Worm (Caenorhabditis elegans) whole organism, young adult: ENCODE data around the gene ari-1.4.

ENCODE experiments used
- F49E8.2 ChIP-seq: sonication (generic microtip); optimal IDR thresholded peaks from 3 replicates; lab custom pipeline; 2017; ENCODE audit warnings: missing genetic modification characterization, mild to moderate bottlenecking, missing compliant biosample characterization, antibody characterized with exemption, moderate library complexity; ENCODE audit not compliant: insufficient read depth
- ama-1 ChIP-seq, 3 experiments: fragments of 150-350 bp in 1 of 3; sonication (generic microtip) in 2 of 3; optimal IDR thresholded peaks; 2 replicates each; lab custom pipeline; 2014 to 2018; ENCODE audit warnings: missing biosample characterization in 2 of 3, missing genetic modification characterization in 2 of 3, missing genetic modification reagents in 2 of 3
- egl-18 ChIP-seq: fragments of 200-800 bp; sonication (Bioruptor generic); IDR thresholded peaks from 2 replicates; pipeline ENCODE4 v1.3.6; 2022; ENCODE audit warnings: missing genetic modification reagents, missing genetic modification characterization, missing compliant biosample characterization
- ets-4 ChIP-seq: fragments of 200-800 bp; sonication (Bioruptor generic); optimal IDR thresholded peaks from 2 replicates; lab custom pipeline; 2018; ENCODE audit warnings: mild to moderate bottlenecking, missing genetic modification characterization, missing compliant biosample characterization
- nhr-90 ChIP-seq: sonication (generic microtip); optimal IDR thresholded peaks from 2 replicates; lab custom pipeline; 2016; ENCODE audit warnings: missing genotype, mild to moderate bottlenecking, missing genetic modification characterization, missing compliant biosample characterization
- pbrm-1 ChIP-seq: fragments of 200-800 bp; sonication (Bioruptor generic); IDR thresholded peaks from 2 replicates; pipeline ENCODE4 v1.3.6; 2022; ENCODE audit warnings: missing genetic modification reagents, missing genetic modification characterization, missing compliant biosample characterization
- rec-8 ChIP-seq, 2 experiments: sonication (generic microtip); optimal IDR thresholded peaks; 2 replicates each; lab custom pipeline; 2016; ENCODE audit warnings: mild to moderate bottlenecking in 2 of 2, missing genetic modification characterization in 2 of 2, missing genetic modification reagents in 2 of 2, missing genotype in 2 of 2, missing biosample characterization in 1 of 2, missing compliant biosample characterization in 1 of 2, moderate library complexity in 1 of 2
- unc-62 ChIP-seq: fragments of 150-350 bp; optimal IDR thresholded peaks from 2 replicates; lab custom pipeline; 2014; ENCODE audit warnings: missing biosample characterization, missing genetic modification reagents, missing genetic modification characterization

ce11 chrIV:15523700-15524099 is 4.6 kb downstream of the ari-1.4 start:
- TF ChIP-seq F49E8.2 (tag; lab: Kevin White, UChicago): no peak
- no peak for TF ChIP-seq rec-8 (tag; optimal IDR thresholded peaks at IDR 0.05; lab: Kevin White, UChicago)
- TF ChIP-seq unc-62: no peak
- no peak for TF ChIP-seq nhr-90
- no peak for TF ChIP-seq ets-4
- TF ChIP-seq egl-18 (GFP tag; lab: Robert Waterston, UW): no peak
- TF ChIP-seq pbrm-1: no peak
- no peak for TF ChIP-seq ama-1 (optimal IDR thresholded peaks at IDR 0.05; lab: Kevin White, UChicago)
- no peak for TF ChIP-seq ama-1 (GFP tag; optimal IDR thresholded peaks at IDR 0.05; lab: Kevin White, UChicago)
